Worm (Caenorhabditis elegans) whole organism, L3 larva: ENCODE results near the gene smrc-1.

Source experiments
- R02D3.7 ChIP-seq: fragments of 150-350 bp; optimal IDR thresholded peaks from 2 replicates; lab custom pipeline; 2014; ENCODE audit warnings: missing biosample characterization, missing genetic modification characterization
- ceh-28 ChIP-seq: fragments of 150-350 bp; optimal IDR thresholded peaks from 2 replicates; lab custom pipeline; 2014; ENCODE audit warnings: missing biosample characterization, missing genetic modification reagents, missing genetic modification characterization
- ceh-9 ChIP-seq: sonication (generic microtip); optimal IDR thresholded peaks from 2 replicates; lab custom pipeline; 2018; ENCODE audit warnings: missing biosample characterization, missing genetic modification characterization
- daf-12 ChIP-seq: fragments of 150-350 bp; optimal IDR thresholded peaks from 2 replicates; lab custom pipeline; 2014; ENCODE audit warnings: missing biosample characterization, missing genetic modification reagents, missing genetic modification characterization
- egl-27 ChIP-seq: sonication (generic microtip); optimal IDR thresholded peaks from 4 replicates; lab custom pipeline; 2017; ENCODE audit warnings: missing biosample characterization, missing genetic modification reagents, missing genetic modification characterization
- egl-5 ChIP-seq: fragments of 150-350 bp; optimal IDR thresholded peaks from 2 replicates; lab custom pipeline; 2017; ENCODE audit warnings: missing biosample characterization, missing genetic modification reagents, missing genetic modification characterization, inconsistent platforms
- elt-2 ChIP-seq: sonication (generic microtip); optimal IDR thresholded peaks from 2 replicates; lab custom pipeline; 2016; ENCODE audit warnings: missing genetic modification reagents, mild to moderate bottlenecking, missing genetic modification characterization, missing compliant biosample characterization
- fkh-10 ChIP-seq: sonication (generic microtip); optimal IDR thresholded peaks from 2 replicates; lab custom pipeline; 2017; ENCODE audit warnings: missing biosample characterization, missing genetic modification reagents, missing genetic modification characterization
- fkh-2 ChIP-seq: fragments of 150-350 bp; optimal IDR thresholded peaks from 2 replicates; lab custom pipeline; 2014; ENCODE audit warnings: missing biosample characterization, missing genetic modification reagents, missing genetic modification characterization
- hmg-11 ChIP-seq: sonication (generic microtip); optimal IDR thresholded peaks from 2 replicates; lab custom pipeline; 2016; ENCODE audit warnings: missing genetic modification characterization, missing compliant biosample characterization
- jun-1 ChIP-seq: fragments of 150-350 bp; optimal IDR thresholded peaks from 2 replicates; lab custom pipeline; 2014; ENCODE audit warnings: missing biosample characterization, missing genetic modification reagents, missing genetic modification characterization
- lin-15B ChIP-seq: fragments of 150-350 bp; optimal IDR thresholded peaks from 2 replicates; lab custom pipeline; 2014; ENCODE audit warnings: missing biosample characterization, missing genetic modification characterization
- lin-39 ChIP-seq: fragments of 150-350 bp; optimal IDR thresholded peaks from 2 replicates; lab custom pipeline; 2018; ENCODE audit warnings: missing biosample characterization, missing genetic modification reagents, missing genetic modification characterization
- mdl-1 ChIP-seq: fragments of 150-350 bp; optimal IDR thresholded peaks from 2 replicates; lab custom pipeline; 2014; ENCODE audit warnings: missing biosample characterization, missing genetic modification characterization
- nfya-1 ChIP-seq: sonication (generic microtip); optimal IDR thresholded peaks from 2 replicates; lab custom pipeline; 2017; ENCODE audit warnings: missing genetic modification characterization, mild to moderate bottlenecking, missing compliant biosample characterization, antibody characterized with exemption, moderate library complexity; ENCODE audit not compliant: insufficient read depth
- nhr-11 ChIP-seq: fragments of 150-350 bp; optimal IDR thresholded peaks from 2 replicates; lab custom pipeline; 2014; ENCODE audit warnings: missing biosample characterization, missing genetic modification characterization
- nhr-12 ChIP-seq: fragments of 150-350 bp; optimal IDR thresholded peaks from 2 replicates; lab custom pipeline; 2014; ENCODE audit warnings: missing biosample characterization, missing genetic modification characterization
- nhr-23 ChIP-seq: fragments of 150-350 bp; optimal IDR thresholded peaks from 2 replicates; lab custom pipeline; 2014; ENCODE audit warnings: missing biosample characterization, missing genetic modification reagents, missing genetic modification characterization
- nhr-25 ChIP-seq: sonication (generic microtip); optimal IDR thresholded peaks from 2 replicates; lab custom pipeline; 2017; ENCODE audit warnings: missing biosample characterization, missing genetic modification characterization
- nhr-28 ChIP-seq: fragments of 150-350 bp; optimal IDR thresholded peaks from 2 replicates; lab custom pipeline; 2014; ENCODE audit warnings: missing biosample characterization, missing genetic modification characterization
- nhr-67 ChIP-seq: fragments of 150-350 bp; optimal IDR thresholded peaks from 2 replicates; lab custom pipeline; 2014; ENCODE audit warnings: missing biosample characterization, missing genetic modification characterization
- nhr-76 ChIP-seq: fragments of 150-350 bp; sonication (generic microtip); optimal IDR thresholded peaks from 5 replicates; lab custom pipeline; 2014; ENCODE audit warnings: missing biosample characterization, missing genetic modification characterization
- nhr-77 ChIP-seq: fragments of 150-350 bp; optimal IDR thresholded peaks from 2 replicates; lab custom pipeline; 2014; ENCODE audit warnings: missing biosample characterization, missing genetic modification characterization
- pha-4 ChIP-seq: fragments of 150-350 bp; optimal IDR thresholded peaks from 2 replicates; lab custom pipeline; 2014; ENCODE audit warnings: missing biosample characterization, missing genetic modification reagents, missing genetic modification characterization
- pqm-1 ChIP-seq: fragments of 150-350 bp; optimal IDR thresholded peaks from 2 replicates; lab custom pipeline; 2017; ENCODE audit warnings: missing biosample characterization, missing genetic modification characterization, inconsistent platforms
- sea-2 ChIP-seq: fragments of 150-350 bp; sonication (generic microtip); optimal IDR thresholded peaks from 4 replicates; lab custom pipeline; 2014; ENCODE audit warnings: missing biosample characterization, missing genetic modification reagents, missing genetic modification characterization
- snpc-4 ChIP-seq: fragments of 150-350 bp; optimal IDR thresholded peaks from 2 replicates; lab custom pipeline; 2014; ENCODE audit warnings: missing biosample characterization, missing genetic modification characterization
- tbx-2 ChIP-seq: sonication (generic microtip); optimal IDR thresholded peaks from 2 replicates; lab custom pipeline; 2016; ENCODE audit warnings: mild to moderate bottlenecking, missing genetic modification characterization, missing compliant biosample characterization
- unc-39 ChIP-seq: sonication (generic microtip); optimal IDR thresholded peaks from 4 replicates; lab custom pipeline; 2017; ENCODE audit warnings: missing biosample characterization, missing genetic modification characterization
- zag-1 ChIP-seq: fragments of 150-350 bp; optimal IDR thresholded peaks from 2 replicates; lab custom pipeline; 2014; ENCODE audit warnings: missing biosample characterization, missing genetic modification characterization
- ztf-11 ChIP-seq: fragments of 150-350 bp; optimal IDR thresholded peaks from 2 replicates; lab custom pipeline; 2014; ENCODE audit warnings: missing biosample characterization, missing genetic modification characterization
- ztf-4 ChIP-seq: fragments of 150-350 bp; optimal IDR thresholded peaks from 2 replicates; lab custom pipeline; 2014; ENCODE audit warnings: missing biosample characterization, missing genetic modification characterization

The smrc-1 gene

DNA sequence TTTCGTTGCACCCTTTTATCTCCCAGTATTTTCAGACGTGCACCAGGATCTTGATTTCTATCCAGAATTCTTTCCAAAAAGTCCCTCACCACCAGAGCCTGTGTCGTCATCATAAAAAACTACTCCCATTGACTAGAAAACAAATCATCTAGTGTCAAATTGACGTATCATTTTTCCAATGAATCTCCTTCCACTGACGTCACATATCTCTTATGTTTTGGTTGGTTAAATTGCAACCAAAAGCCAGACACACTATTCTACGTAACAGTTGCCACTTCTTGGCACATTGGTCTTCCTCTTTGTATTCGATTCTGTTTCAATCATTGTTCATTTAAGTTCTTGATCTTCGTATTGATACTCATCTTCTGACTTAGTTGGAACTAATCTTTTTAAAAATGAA is 7.4 kb downstream of the smrc-1 start:
- TF ChIP-seq zag-1 (tag; lab: Kevin White, UChicago) = no peak
- peak; percentile 22 for TF ChIP-seq nfya-1 (tag; lab: Kevin White, UChicago)
- TF ChIP-seq mdl-1 (tag; lab: Kevin White, UChicago) = no peak
- TF ChIP-seq fkh-2 (tag; lab: Kevin White, UChicago) = no peak
- TF ChIP-seq sea-2 (GFP tag; lab: Kevin White, UChicago) = no peak
- no peak for TF ChIP-seq nhr-28
- peak; percentile 31 for TF ChIP-seq nhr-11 (tag; lab: Kevin White, UChicago)

- no peak for TF ChIP-seq nhr-12
- no peak for TF ChIP-seq pha-4 (tag; lab: Kevin White, UChicago)
- no peak for TF ChIP-seq ceh-9 (tag; lab: Kevin White, UChicago)
- TF ChIP-seq fkh-10 (GFP tag; lab: Kevin White, UChicago) = peak; percentile 59
- TF ChIP-seq hmg-11 (tag; lab: Kevin White, UChicago) = no peak
- no peak for TF ChIP-seq elt-2
- TF ChIP-seq ztf-11 (tag; lab: Kevin White, UChicago) = no peak
- no peak for TF ChIP-seq ztf-4 (tag; lab: Kevin White, UChicago)
Observed at ce11 chrIII:6399424-6399823, 8.7 kb downstream of the smrc-1 start.

DNA sequence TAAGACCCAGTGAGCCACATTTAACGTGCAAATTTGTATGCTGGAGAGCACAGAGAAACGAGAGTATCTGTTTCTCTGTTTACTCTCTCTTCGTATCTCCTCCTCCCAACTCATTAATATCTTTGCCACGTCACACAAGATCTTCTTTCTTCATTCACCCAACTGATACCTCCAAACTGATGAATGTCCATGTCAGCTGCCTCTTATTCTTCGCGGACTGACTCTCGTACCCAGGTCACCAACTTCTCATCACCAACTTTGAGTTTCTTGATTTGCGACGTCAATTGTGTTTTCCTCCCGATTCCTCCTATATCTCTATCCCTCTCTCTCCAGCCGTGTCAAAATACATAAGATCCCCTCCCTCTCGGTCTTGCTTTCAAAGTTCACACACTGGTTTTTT is 11.6 kb downstream of the smrc-1 start:
- TF ChIP-seq egl-5 (tag; lab: Kevin White, UChicago) (no peak), ceh-28 (tag; lab: Kevin White, UChicago) (no peak), jun-1 (tag; lab: Kevin White, UChicago) (no peak), tbx-2 (tag; lab: Kevin White, UChicago) (no peak), nhr-11 (tag; lab: Kevin White, UChicago) (peak; percentile 65), unc-39 (tag; lab: Kevin White, UChicago) (no peak), nhr-67 (tag; lab: Kevin White, UChicago) (no peak), ztf-4 (tag; lab: Kevin White, UChicago) (no peak), nhr-28 (no peak), lin-39 (peak; percentile 56), mdl-1 (tag; lab: Kevin White, UChicago) (no peak), ceh-9 (tag; lab: Kevin White, UChicago) (no peak), hmg-11 (tag; lab: Kevin White, UChicago) (no peak), fkh-2 (tag; lab: Kevin White, UChicago) (no peak), nfya-1 (tag; lab: Kevin White, UChicago) (peak; percentile 23)

DNA sequence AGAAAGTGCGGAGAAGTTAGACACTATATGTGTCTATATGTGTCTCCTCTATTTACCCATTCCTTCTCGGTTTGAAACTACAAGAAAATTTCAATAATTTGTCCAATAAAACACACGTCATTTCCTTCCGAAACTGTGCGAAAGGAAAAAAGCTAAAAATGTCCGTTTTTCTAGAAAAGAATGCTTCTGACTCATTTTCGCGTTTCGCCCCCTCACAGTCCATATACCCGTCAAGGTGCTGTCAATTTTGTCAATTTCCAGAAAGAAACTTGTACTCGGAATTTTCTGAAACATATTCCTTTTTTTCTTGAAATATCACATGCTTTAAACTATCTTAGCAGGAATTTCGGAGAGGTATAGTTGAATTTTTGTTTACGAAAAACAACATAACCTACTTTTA is 12.1 kb downstream of the smrc-1 start:
- TF ChIP-seq nhr-23 (tag; lab: Kevin White, UChicago) (no peak), nhr-77 (tag; lab: Kevin White, UChicago) (no peak), nhr-76 (tag; lab: Kevin White, UChicago) (no peak), unc-39 (tag; lab: Kevin White, UChicago) (no peak), fkh-10 (GFP tag; lab: Kevin White, UChicago) (no peak), elt-2 (no peak), nhr-25 (tag; lab: Kevin White, UChicago) (no peak)
- TF ChIP-seq, all 47 proteins: peak for 0

DNA sequence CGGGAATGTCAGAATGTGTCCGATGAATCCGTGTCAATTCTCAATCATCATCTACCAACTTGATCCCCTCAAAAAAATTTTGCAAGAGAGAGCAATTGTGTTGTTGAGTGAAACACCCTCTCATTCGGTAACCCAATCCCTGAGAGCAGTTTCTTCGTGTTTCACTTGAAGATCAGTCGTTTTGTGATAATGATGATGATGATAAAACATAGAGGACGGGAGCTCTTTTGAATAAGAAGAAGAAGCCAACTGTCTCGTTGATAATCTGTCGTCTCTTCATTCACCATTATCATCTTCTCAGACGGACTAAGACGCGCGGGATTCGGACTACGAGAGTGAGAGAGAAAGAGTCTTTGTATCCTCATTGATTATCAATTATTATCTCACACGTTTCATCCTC is 14.4 kb downstream of the smrc-1 start:
- TF ChIP-seq nhr-11 (tag; lab: Kevin White, UChicago) = peak; percentile 78
- TF ChIP-seq nfya-1 (tag; lab: Kevin White, UChicago) = peak; percentile 37
- TF ChIP-seq daf-12 (tag; lab: Kevin White, UChicago) = no peak
- TF ChIP-seq lin-39 = peak; percentile 31

DNA sequence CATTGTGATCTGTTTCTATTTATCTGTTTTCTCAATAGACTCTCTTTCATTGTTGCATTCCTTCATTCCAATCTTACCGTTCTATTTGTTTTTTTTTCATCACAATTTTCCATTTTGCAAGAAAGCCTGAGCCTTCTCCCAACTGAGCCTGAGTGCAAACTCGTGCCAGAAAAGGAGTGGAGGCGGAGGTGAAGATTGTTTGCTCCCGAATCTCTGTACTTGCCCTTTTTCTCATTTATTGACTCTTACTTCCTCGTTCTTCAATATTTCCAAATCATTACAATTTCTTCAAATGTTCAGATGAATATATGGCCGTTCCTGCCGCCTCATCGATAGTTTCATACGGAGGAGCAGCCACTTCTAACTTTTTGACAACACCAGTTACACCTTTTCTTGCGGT is 16.1 kb downstream of the smrc-1 start, which contains the start of gene let-756:
let-756 (plus strand) TSS at position 301 of the 400 bp plus-strand sequence.
- TF ChIP-seq nhr-28 = no peak
- TF ChIP-seq pha-4 (tag; lab: Kevin White, UChicago) = no peak
- no peak for TF ChIP-seq fkh-10 (GFP tag; lab: Kevin White, UChicago)
- TF ChIP-seq ceh-28 (tag; lab: Kevin White, UChicago) = no peak

DNA sequence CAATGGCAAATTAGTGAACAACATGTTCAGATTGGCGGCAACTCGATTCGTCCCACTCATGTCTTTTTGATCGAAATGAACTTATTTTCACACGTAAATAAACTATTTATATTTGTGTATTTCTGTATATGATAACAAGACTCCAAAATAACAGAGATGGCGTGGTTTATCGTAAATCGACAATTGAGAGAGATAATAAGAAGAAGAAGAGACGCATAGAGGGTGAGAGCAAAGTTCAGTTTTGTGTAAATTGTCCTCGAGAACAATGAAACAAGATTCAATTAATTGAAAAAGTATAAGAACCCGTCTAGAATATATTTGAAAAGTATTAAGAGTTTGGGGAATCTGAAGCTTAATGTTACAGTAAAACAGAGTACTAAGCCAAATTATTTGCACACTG is 20.7 kb downstream of the smrc-1 start:
- TF ChIP-seq lin-15B (tag; lab: Kevin White, UChicago) = peak; percentile 2
- TF ChIP-seq snpc-4 (tag; lab: Kevin White, UChicago) = no peak
- TF ChIP-seq elt-2 = peak; percentile 26
- TF ChIP-seq R02D3.7 (tag; lab: Kevin White, UChicago) = peak; percentile 12
- peak; percentile 3 for TF ChIP-seq nhr-25 (tag; lab: Kevin White, UChicago)
- TF ChIP-seq nhr-67 (tag; lab: Kevin White, UChicago) = no peak
- TF ChIP-seq egl-27 (tag; lab: Kevin White, UChicago) = no peak
- peak; percentile 69 for TF ChIP-seq pqm-1
